Worm (Caenorhabditis elegans) whole organism, L1 larva: Measurements from ENCODE around the gene him-18.

Experiments used
- alr-1 ChIP-seq: fragments of 200-800 bp; sonication (Bioruptor generic); optimal IDR thresholded peaks from 2 replicates; lab custom pipeline; 2018; ENCODE audit warnings: borderline replicate concordance, mild to moderate bottlenecking, missing genetic modification characterization, missing compliant biosample characterization
- jun-1 ChIP-seq: fragments of 150-350 bp; optimal IDR thresholded peaks from 2 replicates; lab custom pipeline; 2014; ENCODE audit warnings: missing biosample characterization, missing genetic modification reagents, missing genetic modification characterization
- nhr-77 ChIP-seq: fragments of 150-350 bp; optimal IDR thresholded peaks from 2 replicates; lab custom pipeline; 2014; ENCODE audit warnings: missing biosample characterization, missing genetic modification characterization
- nhr-85 ChIP-seq: sonication (generic microtip); peaks from one replicate; lab custom pipeline; 2016; ENCODE audit warnings: missing genetic modification characterization, inconsistent platforms, missing compliant biosample characterization
- unc-98 ChIP-seq: fragments of 200-800 bp; sonication (Bioruptor generic); IDR thresholded peaks from 2 replicates; pipeline ENCODE4 v1.3.6; 2022; ENCODE audit warnings: missing genetic modification characterization, missing compliant biosample characterization
- vab-15 ChIP-seq: sonication (generic microtip); optimal IDR thresholded peaks from 2 replicates; lab custom pipeline; 2017; ENCODE audit warnings: missing genotype, mild to moderate bottlenecking, missing genetic modification characterization, missing compliant biosample characterization

ce11 chrIII:4745934-4746333 is 30.9 kb upstream of the him-18 start, which contains the start of gene F17C8.6:
- TF ChIP-seq jun-1 (no peak), vab-15 (no peak), nhr-77 (tag; lab: Kevin White, UChicago) (no peak), alr-1 (tag; lab: Kevin White, UChicago) (no peak), unc-98 (GFP tag; lab: Robert Waterston, UW) (no peak), nhr-85 (no peak)
